Fruit fly (Drosophila melanogaster) whole organism, prepupa: Measurements from ENCODE around the gene CG8043.

Experiments used
- Blimp-1 ChIP-seq: fragments of 200-800 bp; sonication (Bioruptor generic); optimal IDR thresholded peaks from 3 replicates; lab custom pipeline; 2017; ENCODE audit warnings: missing biosample characterization, missing genetic modification characterization, mild to moderate bottlenecking, moderate library complexity, missing genetic modification reagents
- CG10631 ChIP-seq: fragments of 200-800 bp; sonication (Bioruptor generic); optimal IDR thresholded peaks from 2 replicates; lab custom pipeline; 2016; ENCODE audit warnings: missing biosample characterization, missing genetic modification characterization
- CG11294 ChIP-seq: fragments of 200-800 bp; sonication (Bioruptor generic); IDR thresholded peaks from 2 replicates; pipeline ENCODE4 v1.3.6; 2022; ENCODE audit warnings: missing biosample characterization, missing genetic modification characterization
- CG11762 ChIP-seq: fragments of 200-800 bp; sonication (Bioruptor generic); optimal IDR thresholded peaks from 3 replicates; lab custom pipeline; 2016; ENCODE audit warnings: missing biosample characterization, missing genetic modification characterization; ENCODE audit not compliant: insufficient read depth
- CG11902 ChIP-seq: fragments of 200-800 bp; sonication (Bioruptor generic); optimal IDR thresholded peaks from 3 replicates; lab custom pipeline; 2016; ENCODE audit warnings: missing biosample characterization, missing genetic modification characterization
- CG15336 ChIP-seq: fragments of 200-800 bp; sonication (Bioruptor generic); IDR thresholded peaks from 2 replicates; pipeline ENCODE4 v1.3.6; 2022; ENCODE audit warnings: missing biosample characterization, missing genetic modification characterization
- CG1621 ChIP-seq: fragments of 200-800 bp; sonication (Bioruptor generic); optimal IDR thresholded peaks from 3 replicates; lab custom pipeline; 2018; ENCODE audit warnings: missing biosample characterization, mild to moderate bottlenecking, missing genetic modification characterization
- CG16779 ChIP-seq: fragments of 200-800 bp; sonication (Bioruptor generic); optimal IDR thresholded peaks from 3 replicates; lab custom pipeline; 2017; ENCODE audit warnings: missing biosample characterization, mild to moderate bottlenecking, missing genetic modification characterization
- CG3032 ChIP-seq: fragments of 200-800 bp; optimal IDR thresholded peaks from 2 replicates; lab custom pipeline; 2019; ENCODE audit warnings: missing biosample characterization, mild to moderate bottlenecking, missing genetic modification characterization, moderate library complexity
- CG31627 ChIP-seq: fragments of 200-800 bp; sonication (Bioruptor generic); optimal IDR thresholded peaks from 3 replicates; lab custom pipeline; 2016; ENCODE audit warnings: missing biosample characterization, missing genetic modification characterization
- CG32006 ChIP-seq: fragments of 200-800 bp; sonication (Bioruptor generic); optimal IDR thresholded peaks from 3 replicates; lab custom pipeline; 2017; ENCODE audit warnings: missing biosample characterization, mild to moderate bottlenecking, missing genetic modification characterization
- CG34406 ChIP-seq: fragments of 200-800 bp; sonication (Bioruptor generic); optimal IDR thresholded peaks from 3 replicates; lab custom pipeline; 2016; ENCODE audit warnings: missing biosample characterization, missing genetic modification characterization
- CG4318 ChIP-seq: fragments of 200-800 bp; sonication (Bioruptor generic); optimal IDR thresholded peaks from 3 replicates; lab custom pipeline; 2017; ENCODE audit warnings: missing biosample characterization, mild to moderate bottlenecking, missing genetic modification characterization
- CG6276 ChIP-seq: fragments of 200-800 bp; sonication (Bioruptor generic); optimal IDR thresholded peaks from 2 replicates; lab custom pipeline; 2017; ENCODE audit warnings: missing biosample characterization, mild to moderate bottlenecking, missing genetic modification characterization
- CG6792 ChIP-seq: fragments of 200-800 bp; sonication (Bioruptor generic); optimal IDR thresholded peaks from 3 replicates; lab custom pipeline; 2016; ENCODE audit warnings: missing biosample characterization, missing genetic modification characterization
- CG6808 ChIP-seq: fragments of 200-800 bp; sonication (Bioruptor generic); optimal IDR thresholded peaks from 3 replicates; lab custom pipeline; 2017; ENCODE audit warnings: missing biosample characterization, missing genetic modification characterization, mild to moderate bottlenecking, moderate library complexity, missing genetic modification reagents
- CG7368 ChIP-seq: fragments of 200-800 bp; sonication (Bioruptor generic); optimal IDR thresholded peaks from 3 replicates; lab custom pipeline; 2016; ENCODE audit warnings: missing biosample characterization, missing genetic modification characterization
- CG8632 ChIP-seq: fragments of 200-800 bp; sonication (Bioruptor generic); optimal IDR thresholded peaks from 3 replicates; lab custom pipeline; 2016; ENCODE audit warnings: missing biosample characterization, missing genetic modification characterization
- CG9139 ChIP-seq: fragments of 200-800 bp; sonication (Bioruptor generic); optimal IDR thresholded peaks from 3 replicates; lab custom pipeline; 2017; ENCODE audit warnings: missing biosample characterization, mild to moderate bottlenecking, missing genetic modification characterization
- Eip75B ChIP-seq: fragments of 200-800 bp; sonication (Bioruptor generic); optimal IDR thresholded peaks from 3 replicates; lab custom pipeline; 2016; ENCODE audit warnings: missing biosample characterization, missing genetic modification characterization
- Eip93F ChIP-seq: fragments of 200-800 bp; sonication (Bioruptor generic); optimal IDR thresholded peaks from 2 replicates; lab custom pipeline; 2016; ENCODE audit warnings: missing biosample characterization, mild to moderate bottlenecking, missing genetic modification characterization
- Ets21C ChIP-seq: fragments of 200-800 bp; sonication (Bioruptor generic); optimal IDR thresholded peaks from 3 replicates; lab custom pipeline; 2016; ENCODE audit warnings: missing biosample characterization, missing genetic modification characterization
- Hr38 ChIP-seq: sonication (Bioruptor generic); optimal IDR thresholded peaks from 2 replicates; lab custom pipeline; 2016; ENCODE audit warnings: missing biosample characterization, missing genetic modification characterization
- Hr39 ChIP-seq: fragments of 200-800 bp; sonication (Bioruptor generic); optimal IDR thresholded peaks from 2 replicates; lab custom pipeline; 2016; ENCODE audit warnings: missing biosample characterization, missing genetic modification characterization
- Lpt ChIP-seq: fragments of 200-800 bp; sonication (Bioruptor generic); optimal IDR thresholded peaks from 3 replicates; lab custom pipeline; 2016; ENCODE audit warnings: missing biosample characterization, missing genetic modification characterization
- Met ChIP-seq: fragments of 200-800 bp; sonication (Bioruptor generic); optimal IDR thresholded peaks from 3 replicates; lab custom pipeline; 2016; ENCODE audit warnings: missing biosample characterization, missing genetic modification characterization
- Smox ChIP-seq: fragments of 200-800 bp; sonication (Bioruptor generic); optimal IDR thresholded peaks from 3 replicates; lab custom pipeline; 2016; ENCODE audit warnings: missing biosample characterization, missing genetic modification characterization
- Sox102F ChIP-seq: fragments of 200-800 bp; sonication (Bioruptor generic); optimal IDR thresholded peaks from 2 replicates; lab custom pipeline; 2016; ENCODE audit warnings: missing biosample characterization, mild to moderate bottlenecking, missing genetic modification characterization
- Sox15 ChIP-seq: fragments of 200-800 bp; sonication (Bioruptor generic); optimal IDR thresholded peaks from 3 replicates; lab custom pipeline; 2016; ENCODE audit warnings: missing biosample characterization, missing genetic modification characterization
- achi ChIP-seq: fragments of 200-800 bp; sonication (Bioruptor generic); optimal IDR thresholded peaks from 3 replicates; lab custom pipeline; 2016; ENCODE audit warnings: missing biosample characterization, missing genetic modification characterization
- acj6 ChIP-seq: fragments of 200-800 bp; sonication (Bioruptor generic); optimal IDR thresholded peaks from 3 replicates; lab custom pipeline; 2016; ENCODE audit warnings: missing biosample characterization, missing genetic modification characterization
- cyc ChIP-seq: fragments of 200-800 bp; sonication (Bioruptor generic); optimal IDR thresholded peaks from 3 replicates; lab custom pipeline; 2016; ENCODE audit warnings: missing biosample characterization, missing genetic modification characterization
- dac ChIP-seq: fragments of 200-800 bp; sonication (Bioruptor generic); optimal IDR thresholded peaks from 2 replicates; lab custom pipeline; 2017; ENCODE audit warnings: missing biosample characterization, mild to moderate bottlenecking, missing genetic modification characterization
- dsx ChIP-seq: fragments of 200-800 bp; optimal IDR thresholded peaks from 3 replicates; lab custom pipeline; 2019; ENCODE audit warnings: missing biosample characterization, mild to moderate bottlenecking, missing genetic modification characterization, moderate library complexity; ENCODE audit not compliant: poor library complexity, severe bottlenecking
- eg ChIP-seq: fragments of 200-800 bp; sonication (Bioruptor generic); IDR thresholded peaks from 3 replicates; pipeline ENCODE4 v1.3.6; 2022; ENCODE audit warnings: missing biosample characterization, missing genetic modification characterization
- esn ChIP-seq: fragments of 200-800 bp; sonication (Bioruptor generic); optimal IDR thresholded peaks from 2 replicates; lab custom pipeline; 2016; ENCODE audit warnings: missing biosample characterization, mild to moderate bottlenecking, missing genetic modification characterization, moderate library complexity
- fd85E ChIP-seq: fragments of 200-800 bp; sonication (Bioruptor generic); optimal IDR thresholded peaks from 3 replicates; lab custom pipeline; 2016; ENCODE audit warnings: missing biosample characterization, missing genetic modification characterization
- lz ChIP-seq: fragments of 200-800 bp; sonication (Bioruptor generic); optimal IDR thresholded peaks from 3 replicates; lab custom pipeline; 2016; ENCODE audit warnings: missing biosample characterization, missing genetic modification characterization
- net ChIP-seq: fragments of 200-800 bp; sonication (Bioruptor generic); optimal IDR thresholded peaks from 3 replicates; lab custom pipeline; 2016; ENCODE audit warnings: missing biosample characterization, missing genetic modification characterization
- salr ChIP-seq, 2 experiments: fragments of 200-800 bp; sonication (Bioruptor generic); optimal IDR thresholded peaks; 3 replicates each; lab custom pipeline; 2016 to 2018; ENCODE audit warnings: missing biosample characterization in 2 of 2, missing genetic modification characterization in 2 of 2, mild to moderate bottlenecking in 1 of 2
- spab ChIP-seq: fragments of 200-800 bp; sonication (Bioruptor generic); optimal IDR thresholded peaks from 2 replicates; lab custom pipeline; 2017; ENCODE audit warnings: missing biosample characterization, mild to moderate bottlenecking, missing genetic modification characterization, missing genetic modification reagents
- ss ChIP-seq, 2 experiments: fragments of 200-800 bp; sonication (Bioruptor generic); optimal IDR thresholded peaks; 2 replicates in 1 of 2; 3 replicates in 1 of 2; lab custom pipeline; 2017 to 2018; ENCODE audit warnings: mild to moderate bottlenecking in 2 of 2, missing biosample characterization in 2 of 2, missing genetic modification characterization in 2 of 2, moderate library complexity in 1 of 2
- svp ChIP-seq: fragments of 200-800 bp; sonication (Bioruptor generic); peaks from one replicate; lab custom pipeline; 2016; ENCODE audit warnings: missing biosample characterization, missing genetic modification characterization
- topi ChIP-seq: fragments of 200-800 bp; sonication (Bioruptor generic); optimal IDR thresholded peaks from 3 replicates; lab custom pipeline; 2016; ENCODE audit warnings: missing biosample characterization, missing genetic modification characterization
- vri ChIP-seq: fragments of 200-800 bp; sonication (Bioruptor generic); optimal IDR thresholded peaks from 3 replicates; lab custom pipeline; 2016; ENCODE audit warnings: missing biosample characterization, mild to moderate bottlenecking, missing genetic modification characterization

CG8043 gene

DNA sequence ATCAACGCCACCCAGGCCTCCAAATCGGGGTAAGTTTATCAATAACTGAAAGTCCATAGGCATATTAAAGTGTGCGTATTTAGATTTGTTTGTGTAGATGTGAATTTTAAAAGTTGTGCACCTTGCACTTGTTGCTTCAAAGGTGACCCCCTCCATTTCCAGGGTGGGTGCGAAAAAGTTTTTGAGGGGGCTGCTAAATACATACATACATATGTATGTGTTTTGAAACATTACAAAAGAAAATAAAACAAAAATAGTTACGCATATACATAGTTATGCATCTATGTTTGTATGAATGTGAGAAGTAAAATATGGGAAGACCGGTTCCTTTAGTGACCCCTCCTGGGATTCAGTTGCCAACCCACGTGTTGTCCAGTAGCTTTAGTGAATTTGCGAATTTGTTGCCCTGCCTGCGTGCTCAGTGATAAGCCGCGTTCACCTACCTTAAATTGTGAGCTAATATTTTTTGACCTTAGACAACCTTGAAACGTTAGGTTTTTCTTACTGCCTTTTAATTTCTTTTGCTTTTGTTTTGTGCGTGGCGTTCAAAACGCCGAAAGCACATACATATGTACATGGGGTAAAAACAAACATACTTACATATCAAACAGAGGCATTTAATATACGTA is 6.7 kb upstream of the CG8043 start (continued):
- TF ChIP-seq CG1621 (tag; lab: Kevin White, UChicago) (no peak), Eip93F (no peak), Smox (GFP tag; lab: Kevin White, UChicago) (no peak), spab (GFP tag; lab: Kevin White, UChicago) (no peak), fd85E (GFP tag; lab: Kevin White, UChicago) (no peak), Hr38 (no peak), Met (GFP tag; lab: Kevin White, UChicago) (no peak), Sox102F (GFP tag; lab: Kevin White, UChicago) (no peak), CG34406 (GFP tag; lab: Kevin White, UChicago) (no peak), CG10631 (GFP tag; lab: Kevin White, UChicago) (peak; percentile 8), topi (GFP tag; lab: Kevin White, UChicago) (no peak), CG11294 (peak; percentile 40; the same call in 1 of the 2 replicates), Eip75B (GFP tag; lab: Kevin White, UChicago) (peak; percentile 9), CG7368 (no peak), cyc (GFP tag; lab: Kevin White, UChicago) (no peak), acj6 (GFP tag; lab: Kevin White, UChicago) (peak; percentile 41), CG9139 (GFP tag; lab: Kevin White, UChicago) (no peak)
- TF ChIP-seq, all 60 proteins: peak for 17

DNA sequence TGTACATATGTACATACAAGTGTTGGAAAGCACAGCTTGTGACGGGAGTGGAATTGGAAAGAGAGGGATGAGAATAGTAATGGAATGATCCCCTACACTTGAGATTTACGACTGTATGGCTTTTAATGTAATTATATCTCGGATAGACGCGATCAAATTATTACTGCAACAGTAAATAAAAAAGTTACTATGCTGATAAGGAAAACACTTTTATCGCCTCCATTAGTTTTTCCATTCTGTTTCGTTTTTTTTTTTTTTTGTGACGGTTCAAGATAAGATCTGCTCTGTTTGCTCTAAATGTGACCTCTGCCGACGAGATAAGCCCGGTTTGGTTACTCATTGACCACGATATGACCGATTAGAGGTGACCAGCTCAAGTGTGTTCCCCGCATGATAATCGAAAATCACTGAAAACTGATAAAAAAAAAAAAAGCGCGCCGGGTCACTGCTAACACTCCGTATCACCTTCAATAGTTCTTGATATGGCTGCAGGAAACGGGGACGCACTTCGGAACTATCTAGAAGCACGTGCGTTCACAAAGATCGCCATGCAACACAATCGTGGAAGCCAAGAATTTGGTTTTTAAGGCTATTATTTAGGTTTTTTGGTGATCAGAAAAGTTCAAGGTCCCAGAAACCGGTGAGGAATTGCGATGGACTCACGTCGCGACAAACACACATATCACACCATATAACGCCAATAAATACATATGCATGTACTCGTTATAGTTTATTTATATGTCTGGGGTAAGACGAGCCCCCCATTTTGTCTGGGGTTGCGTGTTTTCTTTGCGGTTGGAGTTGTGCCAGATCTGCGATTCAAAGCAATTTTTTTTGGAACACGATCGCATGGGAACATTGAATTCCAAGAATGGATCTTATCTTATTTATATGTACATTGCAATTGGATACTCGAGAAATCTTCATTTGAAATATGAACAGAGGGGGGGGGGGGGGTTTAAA is 5.9 kb upstream of the CG8043 start, which contains the start of gene p:
Gene p, minus strand, starts transcription at position 156 of the 963 bp plus-strand sequence.
- TF ChIP-seq CG11294 (0 out of 2 replicates have a peak, but pooled peaks have one; percentile 34), CG31627 (GFP tag; lab: Kevin White, UChicago) (peak; percentile 53), esn (peak; percentile 47), CG6792 (GFP tag; lab: Kevin White, UChicago) (peak; percentile 50), spab (GFP tag; lab: Kevin White, UChicago) (no peak), CG3032 (tag; lab: Kevin White, UChicago) (peak; percentile 34), CG32006 (GFP tag; lab: Kevin White, UChicago) (peak; percentile 51), CG11902 (GFP tag; lab: Kevin White, UChicago) (peak; percentile 22), fd85E (GFP tag; lab: Kevin White, UChicago) (no peak), achi (GFP tag; lab: Kevin White, UChicago) (peak; percentile 71), CG16779 (peak; percentile 33), Lpt (GFP tag; lab: Kevin White, UChicago) (peak; percentile 44), Blimp-1 (no peak), salr (GFP tag; optimal IDR thresholded peaks at IDR 0.05; lab: Kevin White, UChicago) (peak; percentile 15 to 33), eg (GFP tag; lab: Robert Waterston, UW) (peak; percentile 66; the same call in 2 of the 3 replicates), CG6808 (peak; percentile 28), CG8632 (GFP tag; lab: Kevin White, UChicago) (peak; percentile 23), dac (GFP tag; lab: Kevin White, UChicago) (no peak), CG10631 (GFP tag; lab: Kevin White, UChicago) (peak; percentile 32), CG9139 (GFP tag; lab: Kevin White, UChicago) (no peak), CG4318 (GFP tag; lab: Kevin White, UChicago) (no peak), ss (GFP tag; optimal IDR thresholded peaks at IDR 0.05; lab: Kevin White, UChicago) (peak in 1 of 2 experiments; percentile 66), vri (GFP tag; lab: Kevin White, UChicago) (peak; percentile 36), net (GFP tag; lab: Kevin White, UChicago) (peak; percentile 54), CG11762 (GFP tag; lab: Kevin White, UChicago) (peak; percentile 37), svp (GFP tag; lab: Kevin White, UChicago) (peak; percentile 92), Smox (GFP tag; lab: Kevin White, UChicago) (peak; percentile 40), Hr39 (GFP tag; lab: Kevin White, UChicago) (peak; percentile 49), dsx (no peak), CG15336 (0 out of 2 replicates have a peak, but pooled peaks have one; percentile 32), CG1621 (tag; lab: Kevin White, UChicago) (peak; percentile 5), Hr38 (no peak), CG6276 (GFP tag; lab: Kevin White, UChicago) (peak; percentile 4), Ets21C (GFP tag; lab: Kevin White, UChicago) (no peak), Eip93F (no peak), Sox15 (no peak), lz (GFP tag; lab: Kevin White, UChicago) (peak; percentile 47)
